Fruit fly (Drosophila melanogaster) whole organism, embryonic: ENCODE measurements around the gene CG12171.

Experiments used
- ATbp ChIP-seq: fragments of 200-800 bp; sonication (Bioruptor generic); optimal IDR thresholded peaks from 2 replicates; lab custom pipeline; 2017; ENCODE audit warnings: missing biosample characterization, mild to moderate bottlenecking, missing genetic modification characterization, missing genetic modification reagents
- Abd-B ChIP-seq: fragments of 200-800 bp; sonication (Bioruptor generic); optimal IDR thresholded peaks from 2 replicates; lab custom pipeline; 2018; ENCODE audit warnings: missing biosample characterization, mild to moderate bottlenecking, missing genetic modification characterization, moderate library complexity
- CG17328 ChIP-seq: fragments of 200-800 bp; sonication (Bioruptor generic); IDR thresholded peaks from 2 replicates; pipeline ENCODE4 v1.3.6; 2022; ENCODE audit warnings: missing biosample characterization, missing genetic modification characterization
- CG9437 ChIP-seq: fragments of 200-800 bp; sonication (Bioruptor generic); optimal IDR thresholded peaks from 2 replicates; lab custom pipeline; 2018; ENCODE audit warnings: missing biosample characterization, mild to moderate bottlenecking, missing genetic modification characterization
- MTF-1 ChIP-seq: fragments of 200-800 bp; sonication (Bioruptor generic); optimal IDR thresholded peaks from 2 replicates; lab custom pipeline; 2018; ENCODE audit warnings: missing biosample characterization, mild to moderate bottlenecking, missing genetic modification characterization, borderline replicate concordance
- dimm ChIP-seq: fragments of 200-800 bp; sonication (Bioruptor generic); IDR thresholded peaks from 2 replicates; pipeline ENCODE4 v1.3.6; 2022; ENCODE audit warnings: missing biosample characterization, missing genetic modification characterization
- kni ChIP-seq: fragments of 200-800 bp; sonication (Bioruptor generic); optimal IDR thresholded peaks from 3 replicates; lab custom pipeline; 2017; ENCODE audit warnings: mild to moderate bottlenecking, missing biosample characterization, missing genetic modification reagents, missing genetic modification characterization
- sc ChIP-seq, 3 experiments: fragments of >200 bp in 2 of 3; fragments of 200-800 bp in 1 of 3; sonication (Bioruptor generic) in 1 of 3; optimal IDR thresholded peaks; 2 replicates in 2 of 3; 3 replicates in 1 of 3; lab custom pipeline; 2017; ENCODE audit warnings: mild to moderate bottlenecking in 1 of 3, missing biosample characterization in 1 of 3, missing genetic modification characterization in 1 of 3, missing genetic modification reagents in 1 of 3
- sqz ChIP-seq: fragments of 200-800 bp; sonication (Bioruptor generic); optimal IDR thresholded peaks from 3 replicates; lab custom pipeline; 2018; ENCODE audit warnings: missing biosample characterization, mild to moderate bottlenecking, missing genetic modification characterization

Gene CG12171

DNA sequence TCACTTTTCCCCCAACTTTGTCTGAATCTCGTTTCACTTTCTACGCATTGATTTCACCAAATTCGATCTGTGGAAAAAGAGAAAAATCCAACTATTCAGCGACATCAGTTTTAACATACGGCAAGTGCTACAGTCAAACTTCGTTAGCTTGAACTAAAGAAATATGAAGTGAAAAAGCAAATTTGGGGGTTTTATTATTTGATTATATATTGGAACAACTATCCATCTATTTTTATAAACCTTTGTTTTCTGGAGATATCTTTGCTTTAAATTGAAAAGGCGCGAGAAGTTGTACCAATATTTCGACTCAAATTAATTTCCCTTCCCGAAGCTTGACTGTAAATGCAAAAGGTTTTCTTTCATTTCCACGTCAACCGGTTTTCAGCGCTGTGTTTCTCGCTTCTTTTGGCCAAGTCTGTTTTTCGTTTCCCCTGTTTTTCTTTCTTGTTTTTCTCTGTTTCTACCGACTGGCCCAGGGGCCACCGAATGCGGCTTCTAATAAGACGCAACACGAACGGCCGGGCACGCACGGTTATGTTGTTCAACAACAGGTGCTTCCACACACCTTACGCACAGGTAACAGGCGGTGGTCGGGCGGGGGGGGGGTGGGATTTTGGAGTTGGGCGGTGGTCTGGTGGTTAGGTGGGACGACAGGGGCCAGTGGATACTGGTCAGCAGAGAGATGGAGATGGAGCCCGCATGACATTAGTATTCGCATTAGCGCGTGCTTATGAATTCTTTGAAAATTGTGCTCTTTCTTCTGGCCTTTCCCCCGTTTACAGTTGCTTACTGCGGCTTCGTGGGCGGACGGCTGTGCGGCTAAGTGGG, 49.7 kb downstream of the CG12171 start (continued):
- TF ChIP-seq Abd-B (GFP tag; lab: Kevin White, UChicago) (peak; percentile 34), dimm (GFP tag; lab: Robert Waterston, UW) (peak; percentile 29; the same call in 1 of the 2 replicates), ATbp (GFP tag; lab: Kevin White, UChicago) (peak; percentile 81), sc (optimal IDR thresholded peaks at IDR 0.05; lab: Kevin White, UChicago) (no peak), sc (GFP tag; optimal IDR thresholded peaks at IDR 0.05; lab: Kevin White, UChicago) (no peak), sqz (GFP tag; lab: Kevin White, UChicago) (no peak), kni (GFP tag; lab: Kevin White, UChicago) (peak; percentile 90), CG9437 (GFP tag; lab: Kevin White, UChicago) (peak; percentile 34), MTF-1 (GFP tag; lab: Kevin White, UChicago) (no peak), CG17328 (GFP tag; lab: Robert Waterston, UW) (peak; percentile 64; the same call in 1 of the 2 replicates)
